Worm (Caenorhabditis elegans) whole organism, early embryonic: Measurements from ENCODE around the gene Y15E3A.3.

ENCODE experiments used
- B0310.2 ChIP-seq: sonication (generic microtip); optimal IDR thresholded peaks from 2 replicates; lab custom pipeline; 2016; ENCODE audit warnings: mild to moderate bottlenecking, missing genetic modification characterization, missing compliant biosample characterization
- ama-1 ChIP-seq: fragments of 150-350 bp; optimal IDR thresholded peaks from 2 replicates; lab custom pipeline; 2014
- ceh-36 ChIP-seq: sonication (generic microtip); optimal IDR thresholded peaks from 2 replicates; lab custom pipeline; 2016; ENCODE audit warnings: missing genetic modification characterization, inconsistent platforms, missing compliant biosample characterization
- flt-1 ChIP-seq: fragments of 200-800 bp; sonication (Bioruptor generic); IDR thresholded peaks from 2 replicates; pipeline ENCODE4 v1.3.6; 2022; ENCODE audit warnings: missing genetic modification characterization, missing compliant biosample characterization
- pes-1 ChIP-seq: fragments of 200-800 bp; sonication (Bioruptor generic); IDR thresholded peaks from 2 replicates; pipeline ENCODE4 v1.3.6; 2022; ENCODE audit warnings: missing genetic modification reagents, missing genetic modification characterization, missing compliant biosample characterization
- scrt-1 ChIP-seq: fragments of 200-800 bp; sonication (Bioruptor generic); IDR thresholded peaks from 2 replicates; pipeline ENCODE4 v1.3.6; 2022; ENCODE audit warnings: missing genetic modification characterization, missing compliant biosample characterization
- tbx-37 ChIP-seq: fragments of 200-800 bp; sonication (Bioruptor generic); conservative IDR thresholded peaks from 2 replicates; pipeline ENCODE4 v1.3.6; 2022; ENCODE audit warnings: missing genetic modification reagents, missing genetic modification characterization, missing compliant biosample characterization
- tra-4 ChIP-seq: sonication (generic microtip); optimal IDR thresholded peaks from 2 replicates; lab custom pipeline; 2017; ENCODE audit warnings: missing genetic modification characterization, missing compliant biosample characterization

DNA sequence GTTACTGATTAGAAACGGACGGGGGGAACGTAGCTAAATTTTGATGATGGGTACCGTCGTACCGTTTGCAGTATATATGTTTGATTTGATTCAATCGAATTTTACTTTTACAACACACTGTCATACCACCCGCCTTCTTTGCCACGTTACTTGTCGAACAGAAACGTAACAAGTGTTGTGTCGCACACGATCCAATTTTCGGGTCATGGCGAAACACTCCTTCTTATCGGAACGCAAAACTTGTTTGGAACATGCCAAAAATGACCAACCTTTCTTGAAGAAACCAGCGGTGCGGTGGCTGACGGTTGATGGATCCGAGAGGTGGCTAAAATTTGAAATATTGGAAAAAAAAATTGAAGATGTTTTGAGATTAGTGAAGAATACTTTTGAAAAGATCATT, 45.3 kb downstream of the Y15E3A.3 start:
- no peak for TF ChIP-seq scrt-1 (GFP tag; lab: Robert Waterston, UW)
- no peak for TF ChIP-seq B0310.2 (tag; lab: Kevin White, UChicago)
- TF ChIP-seq ceh-36, result no peak
- no peak for TF ChIP-seq tra-4
- TF ChIP-seq flt-1 (GFP tag; lab: Robert Waterston, UW), result no peak
- no peak for TF ChIP-seq tbx-37 (GFP tag; lab: Robert Waterston, UW)
- no peak for TF ChIP-seq ama-1 (lab: Kevin White, UChicago)
- no peak for TF ChIP-seq pes-1 (GFP tag; lab: Robert Waterston, UW)
